Fruit fly (Drosophila melanogaster) S2 (cell line): Measurements from ENCODE around the gene Dis3.

Source experiments
- CG8478 ChIP-seq: fragments of >200 bp; optimal IDR thresholded peaks from 2 replicates; lab custom pipeline; 2018
- CTCF ChIP-seq, 2 experiments: fragments of >200 bp; optimal IDR thresholded peaks; 2 replicates each; lab custom pipeline; 2018

DNA sequence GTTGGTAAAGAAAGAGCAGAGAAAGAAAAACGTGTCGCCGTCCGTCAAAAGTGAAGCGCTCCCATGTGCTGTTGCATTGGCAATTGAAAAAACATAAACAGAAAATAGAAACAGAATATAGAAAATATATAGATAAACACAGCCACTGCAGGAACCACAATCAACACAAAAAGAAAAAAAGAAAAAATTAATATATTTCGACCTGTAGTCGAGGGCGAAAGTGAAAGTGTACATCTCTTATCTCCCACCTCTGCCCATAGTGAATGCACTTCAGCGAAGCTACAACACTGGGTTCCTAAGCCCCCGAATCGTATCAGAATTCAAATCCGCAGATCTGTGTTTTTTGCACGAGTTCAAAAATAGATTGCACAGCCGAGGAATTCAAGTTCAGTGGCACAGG lies 49.1 kb upstream of the Dis3 start:
- TF ChIP-seq CG8478, result no peak
- no peak for TF ChIP-seq CTCF (optimal IDR thresholded peaks at IDR 0.05; lab: Kevin White, UChicago)
